Fruit fly (Drosophila melanogaster): ENCODE results near the gene Scgalpha.
A peak's percentile ranks its signal among the peaks of the same experiment; 100 is the strongest.

Gene Scgalpha

DNA sequence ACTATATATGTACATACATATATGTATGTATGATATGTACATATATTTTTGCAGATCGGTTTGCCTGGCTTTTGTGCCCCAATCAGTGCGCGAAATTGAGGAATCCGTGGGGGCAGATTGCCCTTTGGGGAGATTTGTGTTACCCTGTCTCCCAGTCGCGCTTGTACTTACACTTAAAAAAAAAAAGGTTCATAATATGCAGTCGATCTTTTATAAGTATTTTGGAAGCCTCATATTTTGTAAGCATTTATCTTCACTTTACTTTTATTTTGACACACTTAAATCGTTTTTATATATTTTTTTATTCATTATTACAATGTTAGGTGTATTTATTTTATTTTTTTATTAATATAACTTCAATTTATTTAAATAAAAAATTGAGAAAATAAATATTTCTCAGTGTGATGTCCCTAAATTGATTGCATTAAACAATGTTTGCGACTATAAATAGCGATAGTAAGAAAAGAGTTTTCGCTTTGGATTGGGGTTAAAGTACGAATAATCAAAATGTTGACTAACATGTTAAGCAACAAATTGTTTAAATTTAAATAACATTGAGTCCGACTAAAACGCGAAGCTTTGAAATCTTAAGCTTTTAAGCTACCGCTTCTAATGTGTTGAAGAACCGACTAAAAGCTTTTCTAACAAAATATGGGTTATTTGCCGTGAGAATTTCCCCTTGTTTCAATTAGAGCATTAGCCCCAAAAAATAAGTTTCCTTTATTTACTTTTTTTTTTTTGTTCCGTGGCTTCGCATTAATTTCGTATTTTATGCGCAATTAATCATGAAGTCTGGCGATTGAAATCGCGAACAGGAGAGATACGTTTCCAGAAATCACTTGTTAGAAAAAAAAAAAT, 23.4 kb downstream of the Scgalpha start:
- TF ChIP-seq CG9948 (tag; optimal IDR thresholded peaks at IDR 0.05): peak; percentile 0
- TF ChIP-seq CG13204 (GFP tag; optimal IDR thresholded peaks at IDR 0.05): no peak
- TF ChIP-seq CG17806 (tag; optimal IDR thresholded peaks at IDR 0.05): peak; percentile 4
- peak; percentile 1 for TF ChIP-seq CG15710 (tag; optimal IDR thresholded peaks at IDR 0.05)
- TF ChIP-seq Pif1B (GFP tag; optimal IDR thresholded peaks at IDR 0.05): no peak
- TF ChIP-seq D1 (tag; optimal IDR thresholded peaks at IDR 0.05): no peak
- no peak for TF ChIP-seq rn (GFP tag; IDR thresholded peaks at IDR 0.05)
- TF ChIP-seq CG12605 (GFP tag; IDR thresholded peaks at IDR 0.05): peak; percentile 28; the same call in 1 of the 2 replicates
- peak; percentile 37 for TF ChIP-seq CG8159 (tag; optimal IDR thresholded peaks at IDR 0.05)
- 0 out of 3 replicates have a peak, but pooled peaks have one; percentile 46 for TF ChIP-seq CG4496 (GFP tag; IDR thresholded peaks at IDR 0.05)
- TF ChIP-seq CG32121 (GFP tag; IDR thresholded peaks at IDR 0.05): 0 out of 2 replicates have a peak, but pooled peaks have one; percentile 35

DNA sequence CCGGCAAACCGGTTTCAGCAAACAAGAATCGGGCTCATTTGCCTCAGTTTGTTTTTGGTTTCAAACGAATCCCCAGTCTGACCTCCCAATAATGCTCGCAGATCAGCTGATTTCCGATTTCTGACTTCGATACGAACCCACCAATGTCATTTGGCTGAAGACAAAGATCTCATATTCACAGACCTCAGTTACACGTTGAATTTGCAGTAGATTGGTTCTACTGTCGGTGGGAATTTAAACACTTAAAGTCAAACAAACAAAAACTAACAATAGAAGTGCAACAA, 24.0 kb downstream of the Scgalpha start, which contains the start of gene CG14275:
CG14275 (plus strand) TSS at position 185 of the 284 bp plus-strand sequence.
- TF ChIP-seq CG17806 (tag; optimal IDR thresholded peaks at IDR 0.05) (no peak), CG12605 (GFP tag; IDR thresholded peaks at IDR 0.05) (no peak), CG32121 (GFP tag; IDR thresholded peaks at IDR 0.05) (no peak), gl (tag; optimal IDR thresholded peaks at IDR 0.05) (no peak), Pif1A (GFP tag; optimal IDR thresholded peaks at IDR 0.05) (no peak), CG14655 (GFP tag; optimal IDR thresholded peaks at IDR 0.05) (no peak)

DNA sequence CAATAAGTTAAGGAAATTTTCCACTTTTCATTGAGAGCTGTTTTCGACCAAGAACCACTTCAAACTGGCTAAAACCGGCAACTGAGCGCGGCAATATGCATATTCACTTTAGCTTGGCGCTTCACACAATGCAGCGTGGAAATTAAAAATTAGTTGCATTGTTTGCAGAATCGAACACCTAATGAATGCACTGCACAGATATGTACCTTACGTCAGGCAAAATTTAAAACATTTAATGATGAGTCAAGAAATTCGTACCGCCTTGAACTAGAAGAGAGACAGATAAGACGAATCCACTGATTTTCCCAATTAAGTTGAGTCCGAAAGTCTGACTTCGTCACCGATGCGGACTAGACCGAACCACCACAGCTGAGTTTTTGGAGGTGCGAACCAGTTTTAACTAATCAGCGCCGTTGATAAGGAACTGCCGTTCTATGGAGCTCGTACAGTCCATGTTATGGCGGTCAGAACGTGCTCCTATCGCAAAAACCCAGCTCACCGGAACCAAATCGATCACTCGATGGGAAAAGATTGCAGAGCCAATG, 24.6 kb downstream of the Scgalpha start:
- TF ChIP-seq Pif1B (GFP tag; optimal IDR thresholded peaks at IDR 0.05) (no peak), CG12605 (GFP tag; IDR thresholded peaks at IDR 0.05) (no peak), Pif1A (GFP tag; optimal IDR thresholded peaks at IDR 0.05) (no peak), rn (GFP tag; IDR thresholded peaks at IDR 0.05) (no peak)

DNA sequence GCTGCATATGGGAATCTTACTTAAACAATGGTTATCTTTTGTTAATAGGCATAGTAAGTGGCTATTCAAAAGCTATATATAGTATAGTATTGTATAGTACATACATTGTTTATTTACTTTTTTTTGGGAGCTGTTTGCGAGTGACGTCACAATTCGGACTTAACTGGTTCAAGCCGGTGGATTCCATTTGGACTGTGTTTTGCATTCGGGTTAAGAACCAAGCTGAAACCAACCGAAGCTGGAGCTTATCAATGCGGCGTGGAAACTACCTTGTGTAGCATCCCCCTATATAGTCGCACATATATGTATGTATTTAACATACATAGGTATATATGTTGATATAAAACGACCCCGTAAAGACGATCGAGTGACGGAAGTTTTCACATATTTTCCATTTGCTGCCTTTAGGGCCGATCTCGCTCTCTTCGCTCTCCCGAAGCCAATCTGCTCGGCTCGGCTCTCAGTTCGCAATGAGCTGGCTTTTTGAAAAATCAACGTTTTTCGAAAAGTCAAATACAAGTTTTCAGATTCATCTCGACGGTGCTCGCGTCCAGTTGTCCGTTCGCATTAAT, 25.4 kb downstream of the Scgalpha start:
- TF ChIP-seq CG12605 (GFP tag; IDR thresholded peaks at IDR 0.05): no peak
- no peak for TF ChIP-seq CG17806 (tag; optimal IDR thresholded peaks at IDR 0.05)
- TF ChIP-seq gl (tag; optimal IDR thresholded peaks at IDR 0.05): no peak
- TF ChIP-seq D1 (tag; optimal IDR thresholded peaks at IDR 0.05): no peak
- no peak for TF ChIP-seq CG32121 (GFP tag; IDR thresholded peaks at IDR 0.05)
- TF ChIP-seq Pif1B (GFP tag; optimal IDR thresholded peaks at IDR 0.05): no peak
- TF ChIP-seq CG15710 (tag; optimal IDR thresholded peaks at IDR 0.05): no peak
- TF ChIP-seq Pif1A (GFP tag; optimal IDR thresholded peaks at IDR 0.05): no peak
- no peak for TF ChIP-seq EcR (GFP tag; optimal IDR thresholded peaks at IDR 0.05)
- no peak for TF ChIP-seq Ets98B (GFP tag; IDR thresholded peaks at IDR 0.05)
- TF ChIP-seq CG9948 (tag; optimal IDR thresholded peaks at IDR 0.05): no peak
- TF ChIP-seq CG4496 (GFP tag; IDR thresholded peaks at IDR 0.05): no peak
- TF ChIP-seq CG13204 (GFP tag; optimal IDR thresholded peaks at IDR 0.05): no peak
- no peak for TF ChIP-seq CG8159 (tag; optimal IDR thresholded peaks at IDR 0.05)
- no peak for TF ChIP-seq CG14655 (GFP tag; optimal IDR thresholded peaks at IDR 0.05)
- TF ChIP-seq CG34367 (tag; optimal IDR thresholded peaks at IDR 0.05): no peak
- no peak for TF ChIP-seq fd96Ca (GFP tag; IDR thresholded peaks at IDR 0.05)
- no peak for TF ChIP-seq Snoo (tag; optimal IDR thresholded peaks at IDR 0.05)
- no peak for TF ChIP-seq rn (GFP tag; IDR thresholded peaks at IDR 0.05)

DNA sequence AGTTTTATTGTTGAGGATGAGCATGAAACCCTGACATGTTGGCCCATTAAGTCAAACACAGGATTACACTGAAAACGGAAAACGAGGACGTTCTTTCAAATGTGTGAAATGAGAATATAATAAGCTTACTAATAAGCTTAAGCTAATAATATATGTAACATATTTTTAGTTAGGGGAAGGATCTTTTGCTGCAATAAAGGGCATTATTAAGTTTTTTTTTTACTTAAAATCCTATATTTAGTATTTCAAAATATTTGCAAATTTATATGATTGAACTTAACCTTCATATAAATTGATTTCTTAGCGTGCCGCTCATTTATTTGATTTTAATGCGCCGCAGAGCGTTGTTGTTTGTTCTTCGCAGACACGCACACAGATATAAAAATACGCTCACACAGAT, 30.0 kb downstream of the Scgalpha start:
- TF ChIP-seq CG4496 (GFP tag; IDR thresholded peaks at IDR 0.05): no peak
- no peak for TF ChIP-seq Pif1B (GFP tag; optimal IDR thresholded peaks at IDR 0.05)
- no peak for TF ChIP-seq CG14655 (GFP tag; optimal IDR thresholded peaks at IDR 0.05)
- no peak for TF ChIP-seq rn (GFP tag; IDR thresholded peaks at IDR 0.05)
- no peak for TF ChIP-seq gl (tag; optimal IDR thresholded peaks at IDR 0.05)
- no peak for TF ChIP-seq CG17806 (tag; optimal IDR thresholded peaks at IDR 0.05)
- TF ChIP-seq CG10348 (GFP tag; IDR thresholded peaks at IDR 0.05): no peak
- TF ChIP-seq CG8159 (tag; optimal IDR thresholded peaks at IDR 0.05): no peak

DNA sequence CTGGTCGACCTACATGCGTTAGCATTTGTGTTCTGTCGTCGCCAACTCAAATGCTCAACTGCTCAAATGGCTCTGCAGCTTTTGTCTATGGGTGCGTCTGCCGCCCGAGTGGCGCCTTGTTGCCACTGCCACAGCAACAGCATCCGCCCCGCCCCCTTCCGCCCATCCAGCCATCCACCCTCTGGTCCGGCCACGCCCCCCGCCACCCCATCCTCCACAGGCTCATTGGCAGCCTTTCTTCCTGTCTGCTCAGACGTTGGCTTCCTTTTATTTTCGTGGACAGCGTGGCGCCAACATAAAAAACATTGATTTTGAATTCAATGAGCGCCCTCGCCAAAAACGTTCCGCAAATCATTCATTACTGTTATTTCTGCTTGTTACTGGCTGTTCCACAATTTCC, 30.4 kb downstream of the Scgalpha start:
- TF ChIP-seq Ets98B (GFP tag; IDR thresholded peaks at IDR 0.05) (no peak), rn (GFP tag; IDR thresholded peaks at IDR 0.05) (no peak), CG12605 (GFP tag; IDR thresholded peaks at IDR 0.05) (no peak), gl (tag; optimal IDR thresholded peaks at IDR 0.05) (no peak), Pif1A (GFP tag; optimal IDR thresholded peaks at IDR 0.05) (no peak), Pif1B (GFP tag; optimal IDR thresholded peaks at IDR 0.05) (no peak), CG34367 (tag; optimal IDR thresholded peaks at IDR 0.05) (no peak), CG9948 (tag; optimal IDR thresholded peaks at IDR 0.05) (no peak), CG13204 (GFP tag; optimal IDR thresholded peaks at IDR 0.05) (no peak), CG17806 (tag; optimal IDR thresholded peaks at IDR 0.05) (no peak), fd96Ca (GFP tag; IDR thresholded peaks at IDR 0.05) (no peak), EcR (GFP tag; optimal IDR thresholded peaks at IDR 0.05) (no peak), D1 (tag; optimal IDR thresholded peaks at IDR 0.05) (no peak), CG32121 (GFP tag; IDR thresholded peaks at IDR 0.05) (no peak), CG4496 (GFP tag; IDR thresholded peaks at IDR 0.05) (no peak)

Data from whole organism, pupa.